Fruit fly (Drosophila melanogaster): ENCODE results near the gene dco.

Gene dco

DNA sequence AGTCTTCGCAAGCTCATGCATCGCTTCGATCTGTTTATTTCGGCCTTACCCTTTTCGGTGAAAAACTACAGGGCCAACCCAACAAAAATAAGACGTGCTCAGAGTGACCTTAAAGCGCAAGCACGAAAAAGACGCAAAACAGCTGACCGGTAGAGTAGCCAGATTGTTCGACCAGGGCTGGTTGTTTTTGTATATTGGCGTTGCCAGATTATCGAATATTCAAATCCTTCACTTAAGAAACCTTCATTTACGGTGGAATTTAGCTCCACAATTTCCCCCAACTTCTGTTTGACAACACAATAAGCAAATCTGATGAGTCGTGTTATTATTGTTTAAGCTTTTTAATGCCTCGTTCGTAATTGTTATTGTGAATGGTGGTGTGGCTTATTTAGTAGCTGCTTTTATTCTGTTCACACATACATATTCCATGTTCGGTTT is 7.2 kb downstream of the dco start, which contains the start of gene Chchd3 (continued):
- TF ChIP-seq YL-1 (GFP tag; optimal IDR thresholded peaks at IDR 0.05) (peak; percentile 83), CG17359 (tag; optimal IDR thresholded peaks at IDR 0.05) (no peak), shn (GFP tag; optimal IDR thresholded peaks at IDR 0.05) (peak; percentile 3), z (GFP tag; IDR thresholded peaks at IDR 0.05) (0 out of 3 replicates have a peak, but pooled peaks have one; percentile 41), CG7987 (GFP tag; optimal IDR thresholded peaks at IDR 0.05) (peak; percentile 3), CG17186 (GFP tag; optimal IDR thresholded peaks at IDR 0.05) (peak; percentile 21), ERR (GFP tag; optimal IDR thresholded peaks at IDR 0.05) (peak; percentile 13), da (GFP tag; optimal IDR thresholded peaks at IDR 0.05) (no peak), Dp (GFP tag; optimal IDR thresholded peaks at IDR 0.05) (peak; percentile 78), CG6791 (GFP tag; IDR thresholded peaks at IDR 0.05; ENCODE audit: partially characterized antibody) (peak; percentile 44; the same call in 2 of the 3 replicates), repo (GFP tag; optimal IDR thresholded peaks at IDR 0.05) (peak; percentile 7), nmo (GFP tag; optimal IDR thresholded peaks at IDR 0.05) (peak; percentile 31), maf-S (GFP tag; optimal IDR thresholded peaks at IDR 0.05) (peak; percentile 29), MBD-R2 (GFP tag; IDR thresholded peaks at IDR 0.05) (peak; percentile 92), chinmo (GFP tag; IDR thresholded peaks at IDR 0.05; ENCODE audit: partially characterized antibody) (0 out of 4 replicates have a peak, but pooled peaks have one; percentile 9), CG13894 (tag; optimal IDR thresholded peaks at IDR 0.05) (peak; percentile 46), dimm (GFP tag; IDR thresholded peaks at IDR 0.05) (no peak), CG12155 (GFP tag; optimal IDR thresholded peaks at IDR 0.05) (peak; percentile 10), lab (GFP tag; optimal IDR thresholded peaks at IDR 0.05) (peak; percentile 15), CG43689 (GFP tag; IDR thresholded peaks at IDR 0.05) (no peak), dpn (GFP tag; optimal IDR thresholded peaks at IDR 0.05) (peak; percentile 11 to 55), knrl (GFP tag; IDR thresholded peaks at IDR 0.05; ENCODE audit: partially characterized antibody) (peak; percentile 31; the same call in 1 of the 3 replicates), NFAT (GFP tag; IDR thresholded peaks at IDR 0.05) (peak; percentile 20; the same call in 1 of the 2 replicates), jumu (GFP tag; optimal IDR thresholded peaks at IDR 0.05) (peak; percentile 20), mld (GFP tag; IDR thresholded peaks at IDR 0.05; ENCODE audit: partially characterized antibody) (0 out of 3 replicates have a peak, but pooled peaks have one; percentile 17), sc (optimal IDR thresholded peaks at IDR 0.05) (no peak), sc (GFP tag; optimal IDR thresholded peaks at IDR 0.05) (no peak), row (GFP tag; IDR thresholded peaks at IDR 0.05) (peak; percentile 69), dysf (GFP tag; IDR thresholded peaks at IDR 0.05) (no peak), HLH54F (GFP tag; optimal IDR thresholded peaks at IDR 0.05) (peak; percentile 35), Opbp (GFP tag; IDR thresholded peaks at IDR 0.05; ENCODE audit: partially characterized antibody) (peak; percentile 43; the same call in 2 of the 3 replicates), btn (GFP tag; optimal IDR thresholded peaks at IDR 0.05) (no peak), CG3838 (GFP tag; optimal IDR thresholded peaks at IDR 0.05) (no peak), Dfd (GFP tag; optimal IDR thresholded peaks at IDR 0.05) (no peak), CG9817 (tag; optimal IDR thresholded peaks at IDR 0.05) (no peak), Med (GFP tag) (peak; percentile 80), gfzf (GFP tag; optimal IDR thresholded peaks at IDR 0.05) (peak; percentile 92), bsh (GFP tag; optimal IDR thresholded peaks at IDR 0.05) (no peak), TFAM (GFP tag; optimal IDR thresholded peaks at IDR 0.05) (no peak), CG42726 (GFP tag; IDR thresholded peaks at IDR 0.05; ENCODE audit: partially characterized antibody) (peak; percentile 43; the same call in 1 of the 2 replicates), CG8944 (GFP tag; optimal IDR thresholded peaks at IDR 0.05) (peak; percentile 37), bigmax (GFP tag; optimal IDR thresholded peaks at IDR 0.05) (peak; percentile 6), Atf6 (GFP tag; IDR thresholded peaks at IDR 0.05) (no peak), CG10979 (tag; optimal IDR thresholded peaks at IDR 0.05) (peak; percentile 6), CG12659 (GFP tag; optimal IDR thresholded peaks at IDR 0.05) (peak; percentile 58), D (optimal IDR thresholded peaks at IDR 0.05) (peak; percentile 62), D (GFP tag; optimal IDR thresholded peaks at IDR 0.05) (no peak), seq (GFP tag; IDR thresholded peaks at IDR 0.05) (no peak), CG9609 (GFP tag; optimal IDR thresholded peaks at IDR 0.05) (peak; percentile 10), Elba2 (GFP tag; optimal IDR thresholded peaks at IDR 0.05) (peak; percentile 31)
